Fruit fly (Drosophila melanogaster) Kc167 (cell line): ENCODE results near the gene Phb1.

Experiments used
- Myc ChIP-seq: fragments of >200 bp; optimal IDR thresholded peaks from 2 replicates; lab custom pipeline; 2017; ENCODE audit warnings: missing external identifiers
- psq ChIP-seq: fragments of >200 bp; optimal IDR thresholded peaks from 2 replicates; lab custom pipeline; 2017; ENCODE audit warnings: missing external identifiers

DNA sequence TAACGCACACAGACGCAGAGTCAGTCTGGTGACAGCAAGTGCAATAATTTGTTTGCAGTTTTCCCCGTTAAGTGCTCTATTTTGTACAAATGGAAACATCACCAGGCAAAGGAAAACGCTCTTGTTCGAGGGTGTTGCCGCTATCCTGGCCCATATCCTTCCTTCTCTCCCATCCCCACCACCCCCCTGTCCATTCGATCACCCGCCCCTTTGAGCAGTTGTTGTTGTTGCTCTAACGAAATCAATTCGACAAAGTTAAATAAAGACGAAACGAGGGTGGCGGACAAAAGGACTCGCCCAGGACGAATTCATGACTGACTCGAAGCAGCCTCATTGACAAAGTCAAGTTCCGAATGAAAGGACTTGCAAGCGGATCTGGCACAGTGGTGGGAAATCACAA lies 34.3 kb downstream of the Phb1 start:
- TF ChIP-seq Myc (lab: Kevin White, UChicago) (no peak), psq (lab: Kevin White, UChicago) (no peak)
